Fruit fly (Drosophila melanogaster) whole organism: Measurements from ENCODE around the gene CG17198.

Experiments
- CG8478 ChIP-seq: fragments of >200 bp; optimal IDR thresholded peaks from 2 replicates; lab custom pipeline; 2018; ENCODE audit warnings: inconsistent platforms
- EcR ChIP-seq, 2 experiments: fragments of >200 bp; optimal IDR thresholded peaks; 2 replicates each; lab custom pipeline; 2017; ENCODE audit warnings: missing biosample characterization in 2 of 2, missing genetic modification characterization in 2 of 2, missing genetic modification reagents in 2 of 2
- pan ChIP-seq: fragments of >200 bp; optimal IDR thresholded peaks from 2 replicates; lab custom pipeline; 2017

- TF ChIP-seq CG8478: no peak
- TF ChIP-seq pan (lab: Kevin White, UChicago): no peak
- TF ChIP-seq EcR (GFP tag; optimal IDR thresholded peaks at IDR 0.05; lab: Kevin White, UChicago): no peak
Observed at dm6 chr3R:25759430-25759829, 15.7 kb downstream of the CG17198 start.
